Fruit fly (Drosophila melanogaster) whole organism, embryonic: Measurements from ENCODE around the gene Smu1.

Experiments used
- Antp ChIP-seq: fragments of 200-800 bp; sonication (Bioruptor generic); optimal IDR thresholded peaks from 3 replicates; lab custom pipeline; 2016; ENCODE audit warnings: missing biosample characterization, missing genetic modification characterization
- B-H1 ChIP-seq: fragments of 200-800 bp; sonication (Bioruptor generic); IDR thresholded peaks from 3 replicates; pipeline ENCODE4 v1.3.6; 2022; ENCODE audit warnings: missing biosample characterization, missing genetic modification characterization
- Blimp-1 ChIP-seq: fragments of 200-800 bp; sonication (Bioruptor generic); optimal IDR thresholded peaks from 3 replicates; lab custom pipeline; 2018; ENCODE audit warnings: missing biosample characterization, missing genetic modification characterization, mild to moderate bottlenecking, moderate library complexity, missing genetic modification reagents
- BtbVII ChIP-seq: fragments of 200-800 bp; sonication (Bioruptor generic); optimal IDR thresholded peaks from 3 replicates; lab custom pipeline; 2017; ENCODE audit warnings: missing biosample characterization, mild to moderate bottlenecking, missing genetic modification characterization
- Bteb2 ChIP-seq: fragments of 200-800 bp; sonication (Bioruptor generic); optimal IDR thresholded peaks from 2 replicates; lab custom pipeline; 2016; ENCODE audit warnings: missing biosample characterization, missing genetic modification characterization
- CG10267 ChIP-seq: fragments of 200-800 bp; sonication (Bioruptor generic); optimal IDR thresholded peaks from 2 replicates; lab custom pipeline; 2018; ENCODE audit warnings: missing biosample characterization, mild to moderate bottlenecking, missing genetic modification characterization, moderate library complexity
- CG15073 ChIP-seq: fragments of 200-800 bp; sonication (Bioruptor generic); optimal IDR thresholded peaks from 2 replicates; lab custom pipeline; 2016; ENCODE audit warnings: missing biosample characterization, missing genetic modification characterization
- CG16813 ChIP-seq: fragments of 200-800 bp; sonication (Bioruptor generic); IDR thresholded peaks from 3 replicates; pipeline ENCODE4 v1.3.6; 2022; ENCODE audit warnings: missing biosample characterization, missing genetic modification characterization; ENCODE audit not compliant: partially characterized antibody
- CG17829 ChIP-seq: fragments of 200-800 bp; optimal IDR thresholded peaks from 2 replicates; lab custom pipeline; 2019; ENCODE audit warnings: missing biosample characterization, mild to moderate bottlenecking, missing genetic modification characterization, moderate library complexity
- CG2202 ChIP-seq: fragments of 200-800 bp; sonication (Bioruptor generic); optimal IDR thresholded peaks from 2 replicates; lab custom pipeline; 2018; ENCODE audit warnings: missing biosample characterization, mild to moderate bottlenecking, missing genetic modification characterization
- CG4617 ChIP-seq: fragments of 200-800 bp; sonication (Bioruptor generic); optimal IDR thresholded peaks from 3 replicates; lab custom pipeline; 2016; ENCODE audit warnings: missing biosample characterization, missing genetic modification characterization, borderline replicate concordance
- CG7963 ChIP-seq: fragments of 200-800 bp; sonication (Bioruptor generic); IDR thresholded peaks from 3 replicates; pipeline ENCODE4 v1.3.6; 2022; ENCODE audit warnings: missing biosample characterization, missing genetic modification characterization; ENCODE audit not compliant: partially characterized antibody
- CG8089 ChIP-seq: fragments of 200-800 bp; sonication (Bioruptor generic); optimal IDR thresholded peaks from 3 replicates; lab custom pipeline; 2016; ENCODE audit warnings: missing biosample characterization, missing genetic modification characterization
- CG8281 ChIP-seq: fragments of 200-800 bp; sonication (Bioruptor generic); optimal IDR thresholded peaks from 2 replicates; lab custom pipeline; 2018; ENCODE audit warnings: missing biosample characterization, mild to moderate bottlenecking, missing genetic modification characterization, moderate library complexity
- CG9797 ChIP-seq: fragments of 200-800 bp; sonication (Bioruptor generic); optimal IDR thresholded peaks from 3 replicates; lab custom pipeline; 2018; ENCODE audit warnings: missing biosample characterization, mild to moderate bottlenecking, missing genetic modification characterization
- Dbx ChIP-seq: fragments of 200-800 bp; sonication (Bioruptor generic); IDR thresholded peaks from 3 replicates; pipeline ENCODE4 v1.3.6; 2022; ENCODE audit warnings: missing biosample characterization, missing genetic modification characterization
- Drgx ChIP-seq: fragments of 200-800 bp; sonication (Bioruptor generic); IDR thresholded peaks from 2 replicates; pipeline ENCODE4 v1.3.6; 2022; ENCODE audit warnings: missing biosample characterization, missing genetic modification characterization
- E2f1 ChIP-seq: fragments of 200-800 bp; sonication (Bioruptor generic); IDR thresholded peaks from 2 replicates; pipeline ENCODE4 v1.3.6; 2022; ENCODE audit warnings: missing biosample characterization, missing genetic modification characterization
- Fer3 ChIP-seq: fragments of 200-800 bp; sonication (Bioruptor generic); optimal IDR thresholded peaks from 2 replicates; lab custom pipeline; 2018; ENCODE audit warnings: missing biosample characterization, mild to moderate bottlenecking, missing genetic modification characterization, moderate library complexity
- Gsc ChIP-seq: fragments of 200-800 bp; sonication (Bioruptor generic); IDR thresholded peaks from 2 replicates; pipeline ENCODE4 v1.3.6; 2022; ENCODE audit warnings: missing biosample characterization, missing genetic modification characterization
- HHEX ChIP-seq: fragments of 200-800 bp; sonication (Bioruptor generic); optimal IDR thresholded peaks from 3 replicates; lab custom pipeline; 2017; ENCODE audit warnings: missing biosample characterization, mild to moderate bottlenecking, missing genetic modification characterization, missing genetic modification reagents
- HLH3B ChIP-seq: fragments of 200-800 bp; sonication (Bioruptor generic); IDR thresholded peaks from 2 replicates; pipeline ENCODE4 v1.3.6; 2022; ENCODE audit warnings: missing biosample characterization, missing genetic modification characterization
- Hand ChIP-seq: fragments of 200-800 bp; sonication (Bioruptor generic); optimal IDR thresholded peaks from 2 replicates; lab custom pipeline; 2017; ENCODE audit warnings: mild to moderate bottlenecking, missing biosample characterization, missing genetic modification reagents, missing genetic modification characterization
- Mad ChIP-seq: fragments of 200-800 bp; sonication (Bioruptor generic); optimal IDR thresholded peaks from 2 replicates; lab custom pipeline; 2016; ENCODE audit warnings: missing biosample characterization, missing genetic modification characterization
- NFAT ChIP-seq: fragments of 200-800 bp; sonication (Bioruptor generic); IDR thresholded peaks from 2 replicates; pipeline ENCODE4 v1.3.6; 2022; ENCODE audit warnings: missing biosample characterization, missing genetic modification characterization
- Nf-YC ChIP-seq: fragments of 200-800 bp; optimal IDR thresholded peaks from 3 replicates; lab custom pipeline; 2019; ENCODE audit warnings: missing biosample characterization, mild to moderate bottlenecking, missing genetic modification characterization, moderate library complexity
- Sry-δ ChIP-seq: fragments of 200-800 bp; sonication (Bioruptor generic); optimal IDR thresholded peaks from 2 replicates; lab custom pipeline; 2016; ENCODE audit warnings: missing biosample characterization, missing genetic modification characterization
- Stat92E ChIP-seq, 3 experiments: fragments of >200 bp in 2 of 3; fragments of 200-800 bp in 1 of 3; sonication (Bioruptor generic) in 1 of 3; optimal IDR thresholded peaks; 2 replicates each; lab custom pipeline; 2017 to 2019; ENCODE audit warnings: missing biosample characterization in 3 of 3, missing genetic modification characterization in 3 of 3, mild to moderate bottlenecking in 1 of 3, moderate library complexity in 1 of 3
- Taf1 ChIP-seq: fragments of 200-800 bp; sonication (Bioruptor generic); IDR thresholded peaks from 2 replicates; pipeline ENCODE4 v1.3.6; 2022; ENCODE audit warnings: missing biosample characterization, missing genetic modification characterization
- bowl ChIP-seq: fragments of 200-800 bp; sonication (Bioruptor generic); IDR thresholded peaks from 2 replicates; pipeline ENCODE4 v1.3.6; 2022; ENCODE audit warnings: missing biosample characterization, missing genetic modification characterization
- ci ChIP-seq: fragments of 200-800 bp; sonication (Bioruptor generic); IDR thresholded peaks from 3 replicates; pipeline ENCODE4 v1.3.6; 2022; ENCODE audit warnings: missing biosample characterization, missing genetic modification characterization
- corto ChIP-seq: fragments of 200-800 bp; sonication (Bioruptor generic); optimal IDR thresholded peaks from 2 replicates; lab custom pipeline; 2016; ENCODE audit warnings: missing biosample characterization, mild to moderate bottlenecking, missing genetic modification characterization, moderate library complexity
- dan ChIP-seq: fragments of 200-800 bp; sonication (Bioruptor generic); IDR thresholded peaks from 2 replicates; pipeline ENCODE4 v1.3.6; 2022; ENCODE audit warnings: missing biosample characterization, missing genetic modification characterization
- eyg ChIP-seq: fragments of 200-800 bp; sonication (Bioruptor generic); optimal IDR thresholded peaks from 3 replicates; lab custom pipeline; 2016; ENCODE audit warnings: missing biosample characterization, missing genetic modification characterization
- fd64A ChIP-seq: fragments of 200-800 bp; sonication (Bioruptor generic); optimal IDR thresholded peaks from 3 replicates; lab custom pipeline; 2018; ENCODE audit warnings: missing biosample characterization, mild to moderate bottlenecking, missing genetic modification characterization
- jigr1 ChIP-seq: fragments of 200-800 bp; sonication (Bioruptor generic); IDR thresholded peaks from 3 replicates; pipeline ENCODE4 v1.3.6; 2022; ENCODE audit warnings: missing biosample characterization, missing genetic modification characterization
- lola ChIP-seq, 3 experiments: fragments of >200 bp in 2 of 3; fragments of 200-800 bp in 1 of 3; sonication (Bioruptor generic) in 1 of 3; optimal IDR thresholded peaks; 2 replicates each; lab custom pipeline; 2017 to 2019; ENCODE audit warnings: missing biosample characterization in 3 of 3, missing genetic modification characterization in 3 of 3, mild to moderate bottlenecking in 1 of 3, moderate library complexity in 1 of 3
- nau ChIP-seq: fragments of 200-800 bp; sonication (Bioruptor generic); optimal IDR thresholded peaks from 3 replicates; lab custom pipeline; 2017; ENCODE audit warnings: missing biosample characterization, mild to moderate bottlenecking, missing genetic modification characterization, missing genetic modification reagents
- oc ChIP-seq: fragments of 200-800 bp; sonication (Bioruptor generic); optimal IDR thresholded peaks from 2 replicates; lab custom pipeline; 2018; ENCODE audit warnings: missing biosample characterization, mild to moderate bottlenecking, missing genetic modification characterization, moderate library complexity
- odd ChIP-seq: fragments of 200-800 bp; sonication (Bioruptor generic); optimal IDR thresholded peaks from 2 replicates; lab custom pipeline; 2017; ENCODE audit warnings: missing biosample characterization, mild to moderate bottlenecking, missing genetic modification characterization
- pan ChIP-seq, 4 experiments: fragments of >200 bp in 3 of 4; fragments of 200-800 bp in 1 of 4; sonication (Bioruptor generic) in 1 of 4; optimal IDR thresholded peaks in 3 of 4; IDR thresholded peaks in 1 of 4; 2 replicates each; pipeline versions ENCODE4 v1.3.6 to Lab custom; 2017 to 2022; ENCODE audit warnings: missing biosample characterization in 2 of 4, missing genetic modification characterization in 2 of 4, mixed read lengths in 1 of 4
- psq ChIP-seq: fragments of 200-800 bp; sonication (Bioruptor generic); optimal IDR thresholded peaks from 2 replicates; lab custom pipeline; 2017; ENCODE audit warnings: missing biosample characterization, missing genetic modification characterization
- rib ChIP-seq: fragments of 200-800 bp; sonication (Bioruptor generic); IDR thresholded peaks from 2 replicates; pipeline ENCODE4 v1.3.6; 2022; ENCODE audit warnings: missing biosample characterization, missing genetic modification characterization
- sim ChIP-seq: fragments of 200-800 bp; sonication (Bioruptor generic); IDR thresholded peaks from 2 replicates; pipeline ENCODE4 v1.3.6; 2022; ENCODE audit warnings: missing biosample characterization, missing genetic modification characterization
- slbo ChIP-seq: fragments of 200-800 bp; sonication (Bioruptor generic); IDR thresholded peaks from 2 replicates; pipeline ENCODE4 v1.3.6; 2022; ENCODE audit warnings: missing biosample characterization, missing genetic modification characterization
- tll ChIP-seq, 2 experiments: fragments of 200-800 bp in 1 of 2; fragments of >200 bp in 1 of 2; sonication (Bioruptor generic) in 1 of 2; optimal IDR thresholded peaks; 2 replicates each; lab custom pipeline; 2017 to 2019; ENCODE audit warnings: missing biosample characterization in 2 of 2, missing genetic modification characterization in 2 of 2, mild to moderate bottlenecking in 1 of 2, moderate library complexity in 1 of 2
- ttk ChIP-seq: fragments of 200-800 bp; sonication (Bioruptor generic); IDR thresholded peaks from 2 replicates; pipeline ENCODE4 v2.1.2; 2022; ENCODE audit warnings: missing biosample characterization, missing genetic modification characterization
- twi ChIP-seq: fragments of 200-800 bp; optimal IDR thresholded peaks from 2 replicates; lab custom pipeline; 2019; ENCODE audit warnings: missing biosample characterization, mild to moderate bottlenecking, missing genetic modification characterization, moderate library complexity

The Smu1 gene

dm6 chr3R:18983614-18984185 lies 2.6 kb upstream of the Smu1 start, which contains the start of the genes snRNP-U1-C and gukh (continued):
- TF ChIP-seq corto (GFP tag; lab: Kevin White, UChicago): peak; percentile 62
- TF ChIP-seq CG16813 (GFP tag; lab: Robert Waterston, UW): peak; percentile 69; the same call in 2 of the 3 replicates
- peak; percentile 43 for TF ChIP-seq Mad (GFP tag; lab: Kevin White, UChicago)
- TF ChIP-seq nau (GFP tag; lab: Kevin White, UChicago): peak; percentile 35
- peak; percentile 73 for TF ChIP-seq ttk (GFP tag; lab: Robert Waterston, UW)
- TF ChIP-seq CG7963 (GFP tag; lab: Robert Waterston, UW): no peak
- TF ChIP-seq Gsc: no peak
- TF ChIP-seq eyg: no peak
- peak; percentile 75 for TF ChIP-seq Drgx (GFP tag; lab: Robert Waterston, UW)
- peak; percentile 75 for TF ChIP-seq oc (tag; lab: Kevin White, UChicago)
- TF ChIP-seq psq (GFP tag; lab: Kevin White, UChicago): peak; percentile 55
- TF ChIP-seq CG15073 (GFP tag; lab: Kevin White, UChicago): no peak
- peak in 1 of 2 experiments; percentile 22 for TF ChIP-seq tll (GFP tag; optimal IDR thresholded peaks at IDR 0.05; lab: Kevin White, UChicago)
- TF ChIP-seq sim (GFP tag; lab: Robert Waterston, UW): 0 out of 2 replicates have a peak, but pooled peaks have one; percentile 24
- peak; percentile 77 for TF ChIP-seq Blimp-1 (GFP tag; lab: Kevin White, UChicago)
- TF ChIP-seq Fer3 (tag; lab: Kevin White, UChicago): peak; percentile 86
- no peak for TF ChIP-seq BtbVII
- TF ChIP-seq CG8281 (tag; lab: Kevin White, UChicago): peak; percentile 10
- TF ChIP-seq Taf1 (GFP tag; lab: Robert Waterston, UW): peak; percentile 86
- peak; percentile 61 for TF ChIP-seq odd (GFP tag; lab: Kevin White, UChicago)
- peak in 1 of 3 experiments; percentile 70 for TF ChIP-seq Stat92E (GFP tag; optimal IDR thresholded peaks at IDR 0.05; lab: Kevin White, UChicago)
- peak; percentile 89 for TF ChIP-seq Dbx (GFP tag; lab: Robert Waterston, UW)
- TF ChIP-seq CG2202 (tag; lab: Kevin White, UChicago): peak; percentile 57
- TF ChIP-seq CG10267 (tag; lab: Kevin White, UChicago): peak; percentile 83
- TF ChIP-seq B-H1 (GFP tag; lab: Robert Waterston, UW): peak; percentile 54; the same call in 1 of the 3 replicates
- peak; percentile 74 for TF ChIP-seq Nf-YC (tag; lab: Kevin White, UChicago)
- peak; percentile 93 for TF ChIP-seq ci (GFP tag; lab: Robert Waterston, UW)
- peak; percentile 35; the same call in 1 of the 2 replicates for TF ChIP-seq rib (GFP tag; lab: Robert Waterston, UW)
- peak; percentile 95 for TF ChIP-seq slbo
- peak; percentile 20 for TF ChIP-seq Antp (GFP tag; lab: Kevin White, UChicago)
- TF ChIP-seq HHEX: peak; percentile 25
- peak; percentile 56 for TF ChIP-seq Hand (GFP tag; lab: Kevin White, UChicago)
- peak; percentile 66 for TF ChIP-seq twi (tag; lab: Kevin White, UChicago)
- TF ChIP-seq E2f1 (GFP tag; lab: Robert Waterston, UW): peak; percentile 78
- no peak for TF ChIP-seq fd64A (GFP tag; lab: Kevin White, UChicago)
- TF ChIP-seq Bteb2 (GFP tag; lab: Kevin White, UChicago): peak; percentile 41
- no peak for TF ChIP-seq jigr1 (GFP tag; lab: Robert Waterston, UW)
- TF ChIP-seq lola (GFP tag; optimal IDR thresholded peaks at IDR 0.05; lab: Kevin White, UChicago): peak in 1 of 3 experiments; percentile 70
- peak; percentile 35 for TF ChIP-seq Sry-δ (GFP tag; lab: Kevin White, UChicago)
- no peak for TF ChIP-seq dan
- TF ChIP-seq pan (optimal IDR thresholded peaks at IDR 0.05; lab: Kevin White, UChicago): no peak
- peak in 1 of 2 experiments; percentile 86 for TF ChIP-seq pan (GFP tag; optimal IDR thresholded peaks at IDR 0.05 in 1 of 2, IDR thresholded peaks at IDR 0.05 in 1 of 2)
- peak; percentile 83 for TF ChIP-seq HLH3B (GFP tag; lab: Robert Waterston, UW)
- TF ChIP-seq CG9797 (GFP tag; lab: Kevin White, UChicago): peak; percentile 99
- TF ChIP-seq bowl (GFP tag; lab: Robert Waterston, UW): peak; percentile 49; the same call in 1 of the 2 replicates
- peak; percentile 92 for TF ChIP-seq CG17829 (tag; lab: Kevin White, UChicago)
- TF ChIP-seq CG8089 (GFP tag; lab: Kevin White, UChicago): no peak
- TF ChIP-seq NFAT (GFP tag; lab: Robert Waterston, UW): peak; percentile 77
- peak; percentile 88 for TF ChIP-seq CG4617 (GFP tag; lab: Kevin White, UChicago)
